Worm (Caenorhabditis elegans) whole organism, early embryonic: ENCODE measurements around the gene Y42G9A.2.
A peak's percentile ranks its signal among the peaks of the same experiment; 100 is the strongest.

Experiments
- B0310.2 ChIP-seq: sonication (generic microtip); optimal IDR thresholded peaks from 2 replicates; lab custom pipeline; 2016; ENCODE audit warnings: mild to moderate bottlenecking, missing genetic modification characterization, missing compliant biosample characterization
- F13C5.2 ChIP-seq: sonication (generic microtip); optimal IDR thresholded peaks from 2 replicates; lab custom pipeline; 2017; ENCODE audit warnings: mild to moderate bottlenecking, missing genetic modification characterization, inconsistent platforms, missing compliant biosample characterization
- aly-1 ChIP-seq: sonication (generic microtip); optimal IDR thresholded peaks from 2 replicates; lab custom pipeline; 2016; ENCODE audit warnings: missing genetic modification characterization, missing compliant biosample characterization
- ama-1 ChIP-seq: fragments of 150-350 bp; optimal IDR thresholded peaks from 2 replicates; lab custom pipeline; 2014
- ceh-13 ChIP-seq: fragments of 200-800 bp; sonication (Bioruptor generic); optimal IDR thresholded peaks from 2 replicates; lab custom pipeline; 2018; ENCODE audit warnings: mild to moderate bottlenecking, missing genetic modification characterization, missing compliant biosample characterization
- ceh-36 ChIP-seq: sonication (generic microtip); optimal IDR thresholded peaks from 2 replicates; lab custom pipeline; 2016; ENCODE audit warnings: missing genetic modification characterization, inconsistent platforms, missing compliant biosample characterization
- ets-7 ChIP-seq: sonication (generic microtip); optimal IDR thresholded peaks from 2 replicates; lab custom pipeline; 2016; ENCODE audit warnings: missing genotype, missing genetic modification characterization, missing compliant biosample characterization
- flt-1 ChIP-seq: fragments of 200-800 bp; sonication (Bioruptor generic); IDR thresholded peaks from 2 replicates; pipeline ENCODE4 v1.3.6; 2022; ENCODE audit warnings: missing genetic modification characterization, missing compliant biosample characterization
- hmbx-1 ChIP-seq: sonication (generic microtip); optimal IDR thresholded peaks from 2 replicates; lab custom pipeline; 2016; ENCODE audit warnings: mild to moderate bottlenecking, missing genetic modification characterization, missing compliant biosample characterization
- hmg-4 ChIP-seq: fragments of 200-800 bp; sonication (Bioruptor generic); optimal IDR thresholded peaks from 2 replicates; lab custom pipeline; 2018; ENCODE audit warnings: mild to moderate bottlenecking, missing genetic modification characterization, missing compliant biosample characterization
- hnd-1 ChIP-seq: sonication (generic microtip); optimal IDR thresholded peaks from 2 replicates; lab custom pipeline; 2016; ENCODE audit warnings: missing genetic modification characterization, missing compliant biosample characterization
- pes-1 ChIP-seq: fragments of 200-800 bp; sonication (Bioruptor generic); IDR thresholded peaks from 2 replicates; pipeline ENCODE4 v1.3.6; 2022; ENCODE audit warnings: missing genetic modification reagents, missing genetic modification characterization, missing compliant biosample characterization
- scrt-1 ChIP-seq: fragments of 200-800 bp; sonication (Bioruptor generic); IDR thresholded peaks from 2 replicates; pipeline ENCODE4 v1.3.6; 2022; ENCODE audit warnings: missing genetic modification characterization, missing compliant biosample characterization
- sea-1 ChIP-seq: fragments of 200-800 bp; sonication (Bioruptor generic); conservative IDR thresholded peaks from 2 replicates; pipeline ENCODE4 v1.3.6; 2022; ENCODE audit warnings: missing genetic modification characterization, missing compliant biosample characterization
- tbx-11 ChIP-seq: fragments of 200-800 bp; sonication (Bioruptor generic); IDR thresholded peaks from 2 replicates; pipeline ENCODE4 v1.3.6; 2022; ENCODE audit warnings: missing genetic modification characterization, missing compliant biosample characterization
- tbx-37 ChIP-seq: fragments of 200-800 bp; sonication (Bioruptor generic); conservative IDR thresholded peaks from 2 replicates; pipeline ENCODE4 v1.3.6; 2022; ENCODE audit warnings: missing genetic modification reagents, missing genetic modification characterization, missing compliant biosample characterization
- tra-4 ChIP-seq: sonication (generic microtip); optimal IDR thresholded peaks from 2 replicates; lab custom pipeline; 2017; ENCODE audit warnings: missing genetic modification characterization, missing compliant biosample characterization

Gene Y42G9A.2

ce11 chrIII:6146797-6147196 lies 1.2 kb upstream of the Y42G9A.2 start:
- TF ChIP-seq ets-7 (tag; lab: Kevin White, UChicago) (no peak), pes-1 (no peak), flt-1 (GFP tag; lab: Robert Waterston, UW) (no peak), ceh-36 (no peak), tra-4 (no peak), F13C5.2 (no peak), tbx-11 (no peak), hmbx-1 (tag; lab: Kevin White, UChicago) (no peak), B0310.2 (tag; lab: Kevin White, UChicago) (no peak), ceh-13 (GFP tag; lab: Kevin White, UChicago) (no peak), hnd-1 (tag; lab: Kevin White, UChicago) (no peak), sea-1 (GFP tag; lab: Robert Waterston, UW) (no peak), hmg-4 (no peak), ama-1 (lab: Kevin White, UChicago) (no peak), scrt-1 (GFP tag; lab: Robert Waterston, UW) (no peak)

- TF ChIP-seq ceh-36 (no peak), F13C5.2 (no peak), tra-4 (no peak), B0310.2 (tag; lab: Kevin White, UChicago) (no peak), ets-7 (tag; lab: Kevin White, UChicago) (no peak), pes-1 (no peak), ama-1 (lab: Kevin White, UChicago) (no peak), hmbx-1 (tag; lab: Kevin White, UChicago) (no peak), hmg-4 (no peak), sea-1 (GFP tag; lab: Robert Waterston, UW) (no peak), scrt-1 (GFP tag; lab: Robert Waterston, UW) (no peak), aly-1 (tag; lab: Kevin White, UChicago) (no peak), flt-1 (GFP tag; lab: Robert Waterston, UW) (no peak), tbx-37 (GFP tag; lab: Robert Waterston, UW) (no peak), tbx-11 (no peak), hnd-1 (tag; lab: Kevin White, UChicago) (no peak)
Observed at ce11 chrIII:6148684-6149083, 698 bp downstream of the Y42G9A.2 start.

ce11 chrIII:6149467-6150072 lies 1.6 kb downstream of the Y42G9A.2 start, which contains the start of the genes wht-7 and Y42G9A.1:
Gene wht-7, minus strand, starts transcription at chrIII:6149597.
Gene Y42G9A.1, plus strand, starts transcription at chrIII:6149961.
- TF ChIP-seq scrt-1 (GFP tag; lab: Robert Waterston, UW) (no peak), ceh-36 (no peak), aly-1 (tag; lab: Kevin White, UChicago) (no peak), tbx-11 (no peak), pes-1 (no peak), ets-7 (tag; lab: Kevin White, UChicago) (no peak), ceh-13 (GFP tag; lab: Kevin White, UChicago) (no peak), sea-1 (GFP tag; lab: Robert Waterston, UW) (no peak), ama-1 (lab: Kevin White, UChicago) (no peak), tra-4 (no peak), tbx-37 (GFP tag; lab: Robert Waterston, UW) (no peak), hmbx-1 (tag; lab: Kevin White, UChicago) (no peak), hmg-4 (no peak)

- TF ChIP-seq pes-1 (no peak), tra-4 (no peak), hnd-1 (tag; lab: Kevin White, UChicago) (no peak), ceh-36 (no peak), B0310.2 (tag; lab: Kevin White, UChicago) (no peak)
Observed at ce11 chrIII:6154586-6154985, 6.6 kb downstream of the Y42G9A.2 start.

ce11 chrIII:6155787-6156186 lies 7.8 kb downstream of the Y42G9A.2 start:
- no peak for TF ChIP-seq B0310.2 (tag; lab: Kevin White, UChicago)
- no peak for TF ChIP-seq ets-7 (tag; lab: Kevin White, UChicago)
- TF ChIP-seq sea-1 (GFP tag; lab: Robert Waterston, UW), result no peak
- no peak for TF ChIP-seq ama-1 (lab: Kevin White, UChicago)
- no peak for TF ChIP-seq scrt-1 (GFP tag; lab: Robert Waterston, UW)
- no peak for TF ChIP-seq flt-1 (GFP tag; lab: Robert Waterston, UW)
- no peak for TF ChIP-seq F13C5.2
- no peak for TF ChIP-seq hmg-4
- no peak for TF ChIP-seq tbx-37 (GFP tag; lab: Robert Waterston, UW)
- no peak for TF ChIP-seq hmbx-1 (tag; lab: Kevin White, UChicago)
- no peak for TF ChIP-seq ceh-13 (GFP tag; lab: Kevin White, UChicago)
- no peak for TF ChIP-seq tbx-11
- TF ChIP-seq tra-4, result no peak

- TF ChIP-seq hnd-1 (tag; lab: Kevin White, UChicago), result no peak
- no peak for TF ChIP-seq scrt-1 (GFP tag; lab: Robert Waterston, UW)
- no peak for TF ChIP-seq ceh-36
- TF ChIP-seq hmbx-1 (tag; lab: Kevin White, UChicago), result no peak
- no peak for TF ChIP-seq tra-4
- no peak for TF ChIP-seq flt-1 (GFP tag; lab: Robert Waterston, UW)
- no peak for TF ChIP-seq hmg-4
Observed at ce11 chrIII:6157708-6158321, 9.8 kb downstream of the Y42G9A.2 start, which contains the start of gene anmt-2. Gene anmt-2, minus strand, starts transcription at chrIII:6157758.

ce11 chrIII:6158642-6159475 lies 10.9 kb downstream of the Y42G9A.2 start, which contains the start of gene nfm-1:
Gene nfm-1, plus strand, starts transcription at chrIII:6159453.
- peak; percentile 94 for TF ChIP-seq pes-1
- peak; percentile 72 for TF ChIP-seq hmbx-1 (tag; lab: Kevin White, UChicago)
- TF ChIP-seq tra-4, result peak; percentile 74
- TF ChIP-seq scrt-1 (GFP tag; lab: Robert Waterston, UW), result peak; percentile 95
- TF ChIP-seq sea-1 (GFP tag; lab: Robert Waterston, UW), result peak; percentile 94
- TF ChIP-seq B0310.2 (tag; lab: Kevin White, UChicago), result peak; percentile 88
- peak; percentile 93 for TF ChIP-seq flt-1 (GFP tag; lab: Robert Waterston, UW)
- peak; percentile 87 for TF ChIP-seq tbx-11
- peak; percentile 83 for TF ChIP-seq ceh-13 (GFP tag; lab: Kevin White, UChicago)
- TF ChIP-seq tbx-37 (GFP tag; lab: Robert Waterston, UW), result peak; percentile 87
- peak; percentile 88 for TF ChIP-seq hmg-4
- no peak for TF ChIP-seq ets-7 (tag; lab: Kevin White, UChicago)
- TF ChIP-seq F13C5.2, result peak; percentile 92
- peak; percentile 91 for TF ChIP-seq ceh-36
- TF ChIP-seq ama-1 (lab: Kevin White, UChicago), result no peak
- peak; percentile 71 for TF ChIP-seq aly-1 (tag; lab: Kevin White, UChicago)
- peak; percentile 81 for TF ChIP-seq hnd-1 (tag; lab: Kevin White, UChicago)
